Fruit fly (Drosophila melanogaster) whole organism, embryonic: ENCODE measurements around the gene FucTA.

Experiments used
- Antp ChIP-seq: fragments of 200-800 bp; sonication (Bioruptor generic); optimal IDR thresholded peaks from 3 replicates; lab custom pipeline; 2016; ENCODE audit warnings: missing biosample characterization, missing genetic modification characterization
- Asciz ChIP-seq: fragments of 200-800 bp; sonication (Bioruptor generic); optimal IDR thresholded peaks from 2 replicates; lab custom pipeline; 2017; ENCODE audit warnings: missing biosample characterization, mild to moderate bottlenecking, missing genetic modification characterization, missing genetic modification reagents
- Atf6 ChIP-seq: fragments of 200-800 bp; sonication (Bioruptor generic); IDR thresholded peaks from 2 replicates; pipeline ENCODE4 v1.3.6; 2022; ENCODE audit warnings: missing biosample characterization, missing genetic modification characterization
- Bdp1 ChIP-seq: fragments of 200-800 bp; sonication (Bioruptor generic); optimal IDR thresholded peaks from 3 replicates; lab custom pipeline; 2016; ENCODE audit warnings: missing biosample characterization, missing genetic modification characterization
- Bteb2 ChIP-seq: fragments of 200-800 bp; sonication (Bioruptor generic); optimal IDR thresholded peaks from 2 replicates; lab custom pipeline; 2016; ENCODE audit warnings: missing biosample characterization, missing genetic modification characterization
- CG10147 ChIP-seq: fragments of 200-800 bp; sonication (Bioruptor generic); optimal IDR thresholded peaks from 2 replicates; lab custom pipeline; 2019; ENCODE audit warnings: missing biosample characterization, mild to moderate bottlenecking, missing genetic modification characterization, moderate library complexity
- CG10959 ChIP-seq: fragments of 200-800 bp; sonication (Bioruptor generic); IDR thresholded peaks from 2 replicates; pipeline ENCODE4 v1.3.6; 2022; ENCODE audit warnings: missing biosample characterization, missing genetic modification characterization
- CG11456 ChIP-seq: fragments of 200-800 bp; sonication (Bioruptor generic); IDR thresholded peaks from 3 replicates; pipeline ENCODE4 v1.3.6; 2022; ENCODE audit warnings: missing biosample characterization, missing genetic modification characterization
- CG11723 ChIP-seq: fragments of 200-800 bp; sonication (Bioruptor generic); optimal IDR thresholded peaks from 2 replicates; lab custom pipeline; 2017; ENCODE audit warnings: missing biosample characterization, mild to moderate bottlenecking, missing genetic modification characterization
- CG14965 ChIP-seq: fragments of 200-800 bp; sonication (Bioruptor generic); optimal IDR thresholded peaks from 2 replicates; lab custom pipeline; 2016; ENCODE audit warnings: missing biosample characterization, missing genetic modification characterization, borderline replicate concordance
- CG15479 ChIP-seq: fragments of 200-800 bp; sonication (Bioruptor generic); optimal IDR thresholded peaks from 3 replicates; lab custom pipeline; 2019; ENCODE audit warnings: missing biosample characterization, mild to moderate bottlenecking, missing genetic modification characterization, moderate library complexity
- CG17912 ChIP-seq: fragments of 200-800 bp; sonication (Bioruptor generic); optimal IDR thresholded peaks from 2 replicates; lab custom pipeline; 2018; ENCODE audit warnings: missing biosample characterization, mild to moderate bottlenecking, missing genetic modification characterization
- CG2116 ChIP-seq: fragments of 200-800 bp; sonication (Bioruptor generic); optimal IDR thresholded peaks from 3 replicates; lab custom pipeline; 2018; ENCODE audit warnings: missing biosample characterization, mild to moderate bottlenecking, missing genetic modification characterization
- CG2120 ChIP-seq: fragments of 200-800 bp; sonication (Bioruptor generic); optimal IDR thresholded peaks from 3 replicates; lab custom pipeline; 2016; ENCODE audit warnings: missing biosample characterization, missing genetic modification characterization
- CG2678 ChIP-seq: fragments of 200-800 bp; sonication (Bioruptor generic); optimal IDR thresholded peaks from 3 replicates; lab custom pipeline; 2019; ENCODE audit warnings: missing biosample characterization, mild to moderate bottlenecking, missing genetic modification characterization, moderate library complexity
- CG31441 ChIP-seq: fragments of 200-800 bp; sonication (Bioruptor generic); IDR thresholded peaks from 2 replicates; pipeline ENCODE4 v1.3.6; 2022; ENCODE audit warnings: missing biosample characterization, missing genetic modification characterization
- CG32772 ChIP-seq: fragments of 200-800 bp; sonication (Bioruptor generic); IDR thresholded peaks from 2 replicates; pipeline ENCODE4 v1.3.6; 2022; ENCODE audit warnings: missing biosample characterization, missing genetic modification characterization
- CG33213 ChIP-seq: fragments of 200-800 bp; sonication (Bioruptor generic); optimal IDR thresholded peaks from 3 replicates; lab custom pipeline; 2016; ENCODE audit warnings: missing biosample characterization, missing genetic modification characterization
- CG3995 ChIP-seq: fragments of 200-800 bp; sonication (Bioruptor generic); optimal IDR thresholded peaks from 3 replicates; lab custom pipeline; 2016; ENCODE audit warnings: missing biosample characterization, missing genetic modification characterization
- CG4282 ChIP-seq: fragments of 200-800 bp; sonication (Bioruptor generic); optimal IDR thresholded peaks from 2 replicates; lab custom pipeline; 2016; ENCODE audit warnings: missing biosample characterization, missing genetic modification characterization
- CG4617 ChIP-seq: fragments of 200-800 bp; sonication (Bioruptor generic); optimal IDR thresholded peaks from 3 replicates; lab custom pipeline; 2016; ENCODE audit warnings: missing biosample characterization, missing genetic modification characterization, borderline replicate concordance
- CG4707 ChIP-seq: fragments of 200-800 bp; sonication (Bioruptor generic); optimal IDR thresholded peaks from 2 replicates; lab custom pipeline; 2018; ENCODE audit warnings: missing biosample characterization, mild to moderate bottlenecking, missing genetic modification characterization, moderate library complexity
- CG7556 ChIP-seq: fragments of 200-800 bp; sonication (Bioruptor generic); optimal IDR thresholded peaks from 2 replicates; lab custom pipeline; 2017; ENCODE audit warnings: missing biosample characterization, mild to moderate bottlenecking, missing genetic modification characterization
- CG7928 ChIP-seq: fragments of 200-800 bp; sonication (Bioruptor generic); optimal IDR thresholded peaks from 2 replicates; lab custom pipeline; 2017; ENCODE audit warnings: missing biosample characterization, mild to moderate bottlenecking, missing genetic modification characterization
- CG8924 ChIP-seq: fragments of 200-800 bp; optimal IDR thresholded peaks from 3 replicates; lab custom pipeline; 2019; ENCODE audit warnings: missing biosample characterization, mild to moderate bottlenecking, missing genetic modification characterization, moderate library complexity
- CG9797 ChIP-seq: fragments of 200-800 bp; sonication (Bioruptor generic); optimal IDR thresholded peaks from 3 replicates; lab custom pipeline; 2018; ENCODE audit warnings: missing biosample characterization, mild to moderate bottlenecking, missing genetic modification characterization
- Chrac-16 ChIP-seq: fragments of 200-800 bp; sonication (Bioruptor generic); optimal IDR thresholded peaks from 3 replicates; lab custom pipeline; 2016; ENCODE audit warnings: missing biosample characterization, missing genetic modification characterization
- D ChIP-seq, 2 experiments: fragments of 200-800 bp in 1 of 2; fragments of >200 bp in 1 of 2; sonication (Bioruptor generic) in 1 of 2; optimal IDR thresholded peaks; 2 replicates in 1 of 2; 3 replicates in 1 of 2; lab custom pipeline; 2017; ENCODE audit warnings: mild to moderate bottlenecking in 1 of 2, missing biosample characterization in 1 of 2, missing genetic modification characterization in 1 of 2, missing genetic modification reagents in 1 of 2
- Drgx ChIP-seq: fragments of 200-800 bp; sonication (Bioruptor generic); IDR thresholded peaks from 2 replicates; pipeline ENCODE4 v1.3.6; 2022; ENCODE audit warnings: missing biosample characterization, missing genetic modification characterization
- Lhr ChIP-seq: fragments of 200-800 bp; sonication (Bioruptor generic); optimal IDR thresholded peaks from 3 replicates; lab custom pipeline; 2017; ENCODE audit warnings: mild to moderate bottlenecking, missing biosample characterization, missing genetic modification reagents, missing genetic modification characterization
- MTF-1 ChIP-seq: fragments of 200-800 bp; sonication (Bioruptor generic); optimal IDR thresholded peaks from 2 replicates; lab custom pipeline; 2018; ENCODE audit warnings: missing biosample characterization, mild to moderate bottlenecking, missing genetic modification characterization, borderline replicate concordance
- NC2α ChIP-seq: fragments of 200-800 bp; sonication (Bioruptor generic); optimal IDR thresholded peaks from 2 replicates; lab custom pipeline; 2016; ENCODE audit warnings: missing biosample characterization, missing genetic modification characterization
- Opbp ChIP-seq: fragments of 200-800 bp; sonication (Bioruptor generic); IDR thresholded peaks from 3 replicates; pipeline ENCODE4 v1.3.6; 2022; ENCODE audit warnings: missing biosample characterization, missing genetic modification characterization; ENCODE audit not compliant: partially characterized antibody
- Pdp1 ChIP-seq, 2 experiments: fragments of 200-800 bp; sonication (Bioruptor generic); optimal IDR thresholded peaks; 3 replicates each; lab custom pipeline; 2016; ENCODE audit warnings: missing biosample characterization in 2 of 2, missing genetic modification characterization in 2 of 2, mild to moderate bottlenecking in 1 of 2, moderate library complexity in 1 of 2
- Rfx ChIP-seq: fragments of 200-800 bp; sonication (Bioruptor generic); IDR thresholded peaks from 2 replicates; pipeline ENCODE4 v1.3.6; 2022; ENCODE audit warnings: missing biosample characterization, missing genetic modification characterization
- Sry-δ ChIP-seq: fragments of 200-800 bp; sonication (Bioruptor generic); optimal IDR thresholded peaks from 2 replicates; lab custom pipeline; 2016; ENCODE audit warnings: missing biosample characterization, missing genetic modification characterization
- dysf ChIP-seq: fragments of 200-800 bp; sonication (Bioruptor generic); IDR thresholded peaks from 3 replicates; pipeline ENCODE4 v1.3.6; 2022; ENCODE audit warnings: missing biosample characterization, missing genetic modification characterization
- ftz-f1 ChIP-seq: fragments of 200-800 bp; sonication (Bioruptor generic); optimal IDR thresholded peaks from 2 replicates; lab custom pipeline; 2016; ENCODE audit warnings: missing biosample characterization, missing genetic modification characterization
- gsb-n ChIP-seq: fragments of 200-800 bp; sonication (Bioruptor generic); optimal IDR thresholded peaks from 3 replicates; lab custom pipeline; 2018; ENCODE audit warnings: missing biosample characterization, mild to moderate bottlenecking, missing genetic modification characterization
- ind ChIP-seq: fragments of 200-800 bp; sonication (Bioruptor generic); optimal IDR thresholded peaks from 3 replicates; lab custom pipeline; 2016; ENCODE audit warnings: missing biosample characterization, missing genetic modification characterization
- jing ChIP-seq: fragments of 200-800 bp; sonication (Bioruptor generic); optimal IDR thresholded peaks from 2 replicates; lab custom pipeline; 2018; ENCODE audit warnings: missing biosample characterization, mild to moderate bottlenecking, missing genetic modification characterization
- luna ChIP-seq: fragments of 200-800 bp; sonication (Bioruptor generic); optimal IDR thresholded peaks from 2 replicates; lab custom pipeline; 2016; ENCODE audit warnings: missing biosample characterization, missing genetic modification characterization
- nerfin-1 ChIP-seq: fragments of 200-800 bp; sonication (Bioruptor generic); optimal IDR thresholded peaks from 3 replicates; lab custom pipeline; 2019; ENCODE audit warnings: missing biosample characterization, mild to moderate bottlenecking, missing genetic modification characterization, moderate library complexity
- otp ChIP-seq: fragments of 200-800 bp; sonication (Bioruptor generic); IDR thresholded peaks from 3 replicates; pipeline ENCODE4, ENCODE4 v1.3.6; 2022; ENCODE audit warnings: missing biosample characterization, missing genetic modification characterization
- p53 ChIP-seq: fragments of 200-800 bp; sonication (Bioruptor generic); optimal IDR thresholded peaks from 2 replicates; lab custom pipeline; 2016; ENCODE audit warnings: missing biosample characterization, missing genetic modification characterization
- prd ChIP-seq, 3 experiments: fragments of >200 bp in 2 of 3; fragments of 200-800 bp in 1 of 3; sonication (Bioruptor generic) in 1 of 3; optimal IDR thresholded peaks in 2 of 3; IDR thresholded peaks in 1 of 3; 2 replicates in 2 of 3; 3 replicates in 1 of 3; pipeline versions ENCODE4 v1.3.6 to Lab custom; 2017 to 2022; ENCODE audit warnings: missing biosample characterization in 1 of 3, missing genetic modification characterization in 1 of 3
- vnd ChIP-seq: fragments of 200-800 bp; sonication (Bioruptor generic); IDR thresholded peaks from 3 replicates; pipeline ENCODE4 v1.3.6; 2022; ENCODE audit warnings: missing biosample characterization, missing genetic modification characterization; ENCODE audit not compliant: partially characterized antibody
- yki ChIP-seq: fragments of >200 bp; optimal IDR thresholded peaks from 3 replicates; lab custom pipeline; 2018
- z ChIP-seq: fragments of 200-800 bp; sonication (Bioruptor generic); IDR thresholded peaks from 3 replicates; pipeline ENCODE4 v1.3.6; 2022; ENCODE audit warnings: missing biosample characterization, missing genetic modification characterization
- zfh1 ChIP-seq: fragments of 200-800 bp; sonication (Bioruptor generic); IDR thresholded peaks from 3 replicates; pipeline ENCODE4 v1.3.6; 2022; ENCODE audit warnings: missing biosample characterization, missing genetic modification characterization

Gene FucTA

dm6 chr3L:15125077-15125652 is 21.8 kb upstream of the FucTA start, which contains the start of gene CG16959 (continued):
- TF ChIP-seq Bteb2 (GFP tag; lab: Kevin White, UChicago), result no peak
- TF ChIP-seq CG3995, result no peak
- no peak for TF ChIP-seq CG4707
- TF ChIP-seq yki (lab: Kevin White, UChicago), result no peak
- no peak for TF ChIP-seq Bdp1 (GFP tag; lab: Kevin White, UChicago)
- no peak for TF ChIP-seq CG14965 (GFP tag; lab: Kevin White, UChicago)
- TF ChIP-seq CG10959 (GFP tag; lab: Robert Waterston, UW), result no peak
- peak; percentile 21; the same call in 1 of the 2 replicates for TF ChIP-seq Drgx (GFP tag; lab: Robert Waterston, UW)
- no peak for TF ChIP-seq Antp (GFP tag; lab: Kevin White, UChicago)
- no peak for TF ChIP-seq CG32772
- no peak for TF ChIP-seq Chrac-16
- no peak for TF ChIP-seq CG7556 (GFP tag; lab: Kevin White, UChicago)
- no peak for TF ChIP-seq Lhr (GFP tag; lab: Kevin White, UChicago)
- TF ChIP-seq Asciz (GFP tag; lab: Kevin White, UChicago), result no peak
- no peak for TF ChIP-seq gsb-n (tag; lab: Kevin White, UChicago)
- no peak for TF ChIP-seq CG8924
- TF ChIP-seq MTF-1 (GFP tag; lab: Kevin White, UChicago), result no peak
- TF ChIP-seq CG15479 (GFP tag; lab: Kevin White, UChicago), result peak; percentile 55
- TF ChIP-seq NC2α (GFP tag; lab: Kevin White, UChicago), result no peak
- no peak for TF ChIP-seq CG2116 (GFP tag; lab: Kevin White, UChicago)
- TF ChIP-seq Sry-δ, result no peak
- no peak for TF ChIP-seq ftz-f1
- peak; percentile 42; the same call in 1 of the 3 replicates for TF ChIP-seq otp (GFP tag; lab: Robert Waterston, UW)
- no peak for TF ChIP-seq CG7928 (GFP tag; lab: Kevin White, UChicago)
- TF ChIP-seq Pdp1 (GFP tag; optimal IDR thresholded peaks at IDR 0.05; lab: Kevin White, UChicago), result no peak
- TF ChIP-seq Opbp, result 0 out of 3 replicates have a peak, but pooled peaks have one; percentile 35
- TF ChIP-seq nerfin-1 (tag; lab: Kevin White, UChicago), result no peak
- no peak for TF ChIP-seq prd (optimal IDR thresholded peaks at IDR 0.05; lab: Kevin White, UChicago)
- TF ChIP-seq prd (GFP tag; IDR thresholded peaks at IDR 0.05; lab: Robert Waterston, UW), result no peak
- no peak for TF ChIP-seq jing (GFP tag; lab: Kevin White, UChicago)
- TF ChIP-seq CG4617 (GFP tag; lab: Kevin White, UChicago), result no peak
- TF ChIP-seq vnd (GFP tag; lab: Robert Waterston, UW), result no peak
- TF ChIP-seq CG17912, result no peak
- TF ChIP-seq CG31441 (GFP tag; lab: Robert Waterston, UW), result no peak
- no peak for TF ChIP-seq Rfx (GFP tag; lab: Robert Waterston, UW)
- no peak for TF ChIP-seq CG2678 (tag; lab: Kevin White, UChicago)
- TF ChIP-seq Atf6 (GFP tag; lab: Robert Waterston, UW), result peak; percentile 43; the same call in 1 of the 2 replicates
- TF ChIP-seq z (GFP tag; lab: Robert Waterston, UW), result 0 out of 3 replicates have a peak, but pooled peaks have one; percentile 17
- no peak for TF ChIP-seq zfh1 (GFP tag; lab: Robert Waterston, UW)
- peak; percentile 81 for TF ChIP-seq D (optimal IDR thresholded peaks at IDR 0.05; lab: Kevin White, UChicago)
- TF ChIP-seq D (GFP tag; optimal IDR thresholded peaks at IDR 0.05; lab: Kevin White, UChicago), result no peak
- TF ChIP-seq CG2120 (GFP tag; lab: Kevin White, UChicago), result no peak
- TF ChIP-seq luna, result no peak
- TF ChIP-seq ind, result no peak
- no peak for TF ChIP-seq p53 (GFP tag; lab: Kevin White, UChicago)
- no peak for TF ChIP-seq CG33213 (GFP tag; lab: Kevin White, UChicago)
- TF ChIP-seq CG11456, result no peak
- TF ChIP-seq dysf, result no peak
- no peak for TF ChIP-seq CG4282
- no peak for TF ChIP-seq CG9797
- TF ChIP-seq CG11723, result no peak
- TF ChIP-seq CG10147, result no peak
